Worm (Caenorhabditis elegans) whole organism, young adult: ENCODE measurements around the gene nhr-16.

Source experiments
- F37B4.10 ChIP-seq: fragments of 200-800 bp; sonication (Bioruptor generic); IDR thresholded peaks from 2 replicates; pipeline ENCODE4 v1.3.6; 2022; ENCODE audit warnings: missing genetic modification characterization, missing compliant biosample characterization
- F55B11.4 ChIP-seq: sonication (generic microtip); optimal IDR thresholded peaks from 2 replicates; lab custom pipeline; 2016; ENCODE audit warnings: missing compliant biosample characterization, missing genetic modification characterization, borderline replicate concordance; ENCODE audit not compliant: insufficient read depth
- Y56A3A.18 ChIP-seq: fragments of 200-800 bp; sonication (Bioruptor generic); IDR thresholded peaks from 2 replicates; pipeline ENCODE4 v1.3.6; 2022; ENCODE audit warnings: missing genetic modification reagents, missing genetic modification characterization, missing compliant biosample characterization
- ceh-27 ChIP-seq: fragments of 200-800 bp; sonication (Bioruptor generic); optimal IDR thresholded peaks from 2 replicates; lab custom pipeline; 2018; ENCODE audit warnings: mild to moderate bottlenecking, missing genetic modification characterization, moderate library complexity, missing compliant biosample characterization
- egl-44 ChIP-seq: fragments of 200-800 bp; sonication (Bioruptor generic); IDR thresholded peaks from 2 replicates; pipeline ENCODE4 v1.3.6; 2022; ENCODE audit warnings: missing genetic modification reagents, missing genetic modification characterization, missing compliant biosample characterization
- hmg-1.2 ChIP-seq: fragments of 200-800 bp; sonication (Bioruptor generic); IDR thresholded peaks from 2 replicates; pipeline ENCODE4 v1.3.6; 2022; ENCODE audit warnings: missing genetic modification reagents, missing genetic modification characterization, missing compliant biosample characterization
- mxl-1 ChIP-seq: sonication (generic microtip); optimal IDR thresholded peaks from 2 replicates; lab custom pipeline; 2016; ENCODE audit warnings: missing genetic modification characterization, missing compliant biosample characterization
- sea-2 ChIP-seq: fragments of 200-800 bp; sonication (Bioruptor generic); IDR thresholded peaks from 2 replicates; pipeline ENCODE4 v1.3.6; 2022; ENCODE audit warnings: missing genetic modification characterization, missing compliant biosample characterization
- somi-1 ChIP-seq: fragments of 200-800 bp; sonication (Bioruptor generic); optimal IDR thresholded peaks from 2 replicates; lab custom pipeline; 2018; ENCODE audit warnings: mild to moderate bottlenecking, missing genetic modification characterization, missing compliant biosample characterization
- unc-130 ChIP-seq: sonication (generic microtip); optimal IDR thresholded peaks from 2 replicates; lab custom pipeline; 2016; ENCODE audit warnings: missing genetic modification reagents, missing genetic modification characterization, missing compliant biosample characterization
- unc-62 ChIP-seq: fragments of 150-350 bp; optimal IDR thresholded peaks from 2 replicates; lab custom pipeline; 2014; ENCODE audit warnings: missing biosample characterization, missing genetic modification reagents, missing genetic modification characterization

ce11 chrII:4470972-4471645 is 32.5 kb downstream of the nhr-16 start, which contains the start of gene W06B4.1:
- TF ChIP-seq ceh-27 (GFP tag; lab: Kevin White, UChicago) (no peak), Y56A3A.18 (GFP tag; lab: Robert Waterston, UW) (no peak), unc-62 (GFP tag; lab: Kevin White, UChicago) (no peak), egl-44 (no peak), F37B4.10 (GFP tag; lab: Robert Waterston, UW) (no peak), mxl-1 (no peak), F55B11.4 (tag; lab: Kevin White, UChicago) (no peak), sea-2 (GFP tag; lab: Robert Waterston, UW) (no peak), hmg-1.2 (GFP tag; lab: Robert Waterston, UW) (peak; percentile 29; the same call in 1 of the 2 replicates), somi-1 (GFP tag; lab: Kevin White, UChicago) (no peak), unc-130 (GFP tag; lab: Kevin White, UChicago) (peak; percentile 54)
